Fruit fly (Drosophila melanogaster) whole organism, embryonic: Measurements from ENCODE around the gene CG14427.
A peak's percentile ranks its signal among the peaks of the same experiment; 100 is the strongest.

Experiments used
- Adf1 ChIP-seq: fragments of 200-800 bp; sonication (Bioruptor generic); IDR thresholded peaks from 2 replicates; pipeline ENCODE4 v1.3.6; 2022; ENCODE audit warnings: missing biosample characterization, missing genetic modification characterization
- Atf-2 ChIP-seq: fragments of 200-800 bp; sonication (Bioruptor generic); optimal IDR thresholded peaks from 2 replicates; lab custom pipeline; 2016; ENCODE audit warnings: missing biosample characterization, missing genetic modification characterization
- BEAF-32 ChIP-seq: fragments of 200-800 bp; sonication (Bioruptor generic); optimal IDR thresholded peaks from 3 replicates; lab custom pipeline; 2017; ENCODE audit warnings: missing biosample characterization, missing genetic modification characterization, mild to moderate bottlenecking, moderate library complexity, missing genetic modification reagents
- CG10979 ChIP-seq: fragments of 200-800 bp; sonication (Bioruptor generic); optimal IDR thresholded peaks from 2 replicates; lab custom pipeline; 2018; ENCODE audit warnings: missing biosample characterization, mild to moderate bottlenecking, missing genetic modification characterization, moderate library complexity
- CG11504 ChIP-seq: fragments of 200-800 bp; sonication (Bioruptor generic); optimal IDR thresholded peaks from 3 replicates; lab custom pipeline; 2019; ENCODE audit warnings: missing biosample characterization, mild to moderate bottlenecking, missing genetic modification characterization, moderate library complexity
- CG12104 ChIP-seq: fragments of 200-800 bp; sonication (Bioruptor generic); optimal IDR thresholded peaks from 3 replicates; lab custom pipeline; 2016; ENCODE audit warnings: missing biosample characterization, missing genetic modification characterization
- CG12219 ChIP-seq: fragments of 200-800 bp; sonication (Bioruptor generic); optimal IDR thresholded peaks from 3 replicates; lab custom pipeline; 2018; ENCODE audit warnings: missing biosample characterization, mild to moderate bottlenecking, missing genetic modification characterization
- CG14965 ChIP-seq: fragments of 200-800 bp; sonication (Bioruptor generic); optimal IDR thresholded peaks from 2 replicates; lab custom pipeline; 2016; ENCODE audit warnings: missing biosample characterization, missing genetic modification characterization, borderline replicate concordance
- CG1529 ChIP-seq: fragments of 200-800 bp; sonication (Bioruptor generic); optimal IDR thresholded peaks from 3 replicates; lab custom pipeline; 2018; ENCODE audit warnings: missing biosample characterization, missing genetic modification characterization
- CG16815 ChIP-seq: fragments of 200-800 bp; sonication (Bioruptor generic); optimal IDR thresholded peaks from 3 replicates; lab custom pipeline; 2017; ENCODE audit warnings: missing biosample characterization, mild to moderate bottlenecking, missing genetic modification characterization
- CG17385 ChIP-seq: fragments of 200-800 bp; sonication (Bioruptor generic); optimal IDR thresholded peaks from 3 replicates; lab custom pipeline; 2018; ENCODE audit warnings: missing biosample characterization, mild to moderate bottlenecking, missing genetic modification characterization
- CG17612 ChIP-seq: fragments of 200-800 bp; sonication (Bioruptor generic); IDR thresholded peaks from 2 replicates; pipeline ENCODE4 v1.3.6; 2022; ENCODE audit warnings: missing biosample characterization, missing genetic modification characterization
- CG17912 ChIP-seq: fragments of 200-800 bp; sonication (Bioruptor generic); optimal IDR thresholded peaks from 2 replicates; lab custom pipeline; 2018; ENCODE audit warnings: missing biosample characterization, mild to moderate bottlenecking, missing genetic modification characterization
- CG2889 ChIP-seq: fragments of 200-800 bp; sonication (Bioruptor generic); IDR thresholded peaks from 3 replicates; pipeline ENCODE4 v1.3.6; 2022; ENCODE audit warnings: missing biosample characterization, missing genetic modification characterization
- CG30020 ChIP-seq: fragments of 200-800 bp; optimal IDR thresholded peaks from 2 replicates; lab custom pipeline; 2019; ENCODE audit warnings: missing biosample characterization, mild to moderate bottlenecking, missing genetic modification characterization, moderate library complexity
- CG30431 ChIP-seq: fragments of 200-800 bp; sonication (Bioruptor generic); optimal IDR thresholded peaks from 2 replicates; lab custom pipeline; 2017; ENCODE audit warnings: missing biosample characterization, missing genetic modification characterization
- CG31441 ChIP-seq: fragments of 200-800 bp; sonication (Bioruptor generic); IDR thresholded peaks from 2 replicates; pipeline ENCODE4 v1.3.6; 2022; ENCODE audit warnings: missing biosample characterization, missing genetic modification characterization
- CG3163 ChIP-seq: fragments of 200-800 bp; sonication (Bioruptor generic); optimal IDR thresholded peaks from 3 replicates; lab custom pipeline; 2016; ENCODE audit warnings: missing biosample characterization, missing genetic modification characterization
- CG32772 ChIP-seq: fragments of 200-800 bp; sonication (Bioruptor generic); IDR thresholded peaks from 2 replicates; pipeline ENCODE4 v1.3.6; 2022; ENCODE audit warnings: missing biosample characterization, missing genetic modification characterization
- CG3281 ChIP-seq: fragments of 200-800 bp; sonication (Bioruptor generic); optimal IDR thresholded peaks from 3 replicates; lab custom pipeline; 2017; ENCODE audit warnings: missing biosample characterization, mild to moderate bottlenecking, missing genetic modification characterization
- CG3407 ChIP-seq: fragments of 200-800 bp; sonication (Bioruptor generic); optimal IDR thresholded peaks from 2 replicates; lab custom pipeline; 2018; ENCODE audit warnings: missing biosample characterization, mild to moderate bottlenecking, missing genetic modification characterization
- CG4328 ChIP-seq: fragments of 200-800 bp; sonication (Bioruptor generic); optimal IDR thresholded peaks from 3 replicates; lab custom pipeline; 2017; ENCODE audit warnings: missing biosample characterization, missing genetic modification reagents, missing genetic modification characterization
- CG4424 ChIP-seq: fragments of 200-800 bp; sonication (Bioruptor generic); optimal IDR thresholded peaks from 3 replicates; lab custom pipeline; 2016; ENCODE audit warnings: missing biosample characterization, missing genetic modification characterization
- CG4730 ChIP-seq: fragments of 200-800 bp; sonication (Bioruptor generic); IDR thresholded peaks from 2 replicates; pipeline ENCODE4 v1.3.6; 2022; ENCODE audit warnings: missing biosample characterization, missing genetic modification characterization
- CG6854 ChIP-seq: fragments of 200-800 bp; sonication (Bioruptor generic); optimal IDR thresholded peaks from 3 replicates; lab custom pipeline; 2017; ENCODE audit warnings: missing biosample characterization, mild to moderate bottlenecking, missing genetic modification characterization
- CG7372 ChIP-seq: fragments of 200-800 bp; sonication (Bioruptor generic); IDR thresholded peaks from 2 replicates; pipeline ENCODE4 v1.3.6; 2022; ENCODE audit warnings: missing biosample characterization, missing genetic modification characterization
- Dp ChIP-seq: fragments of 200-800 bp; sonication (Bioruptor generic); optimal IDR thresholded peaks from 2 replicates; lab custom pipeline; 2018; ENCODE audit warnings: missing biosample characterization, mild to moderate bottlenecking, missing genetic modification characterization, moderate library complexity
- Lhr ChIP-seq: fragments of 200-800 bp; sonication (Bioruptor generic); optimal IDR thresholded peaks from 3 replicates; lab custom pipeline; 2017; ENCODE audit warnings: mild to moderate bottlenecking, missing biosample characterization, missing genetic modification reagents, missing genetic modification characterization
- NC2β ChIP-seq: fragments of 200-800 bp; sonication (Bioruptor generic); optimal IDR thresholded peaks from 2 replicates; lab custom pipeline; 2016; ENCODE audit warnings: missing biosample characterization, missing genetic modification characterization
- PHDP ChIP-seq: fragments of 200-800 bp; sonication (Bioruptor generic); optimal IDR thresholded peaks from 3 replicates; lab custom pipeline; 2018; ENCODE audit warnings: missing biosample characterization, mild to moderate bottlenecking, missing genetic modification characterization, moderate library complexity
- Ssrp ChIP-seq: fragments of 200-800 bp; sonication (Bioruptor generic); optimal IDR thresholded peaks from 2 replicates; lab custom pipeline; 2018; ENCODE audit warnings: missing biosample characterization, mild to moderate bottlenecking, missing genetic modification characterization, moderate library complexity
- Vsx1 ChIP-seq: fragments of 200-800 bp; sonication (Bioruptor generic); optimal IDR thresholded peaks from 2 replicates; lab custom pipeline; 2017; ENCODE audit warnings: missing biosample characterization, mild to moderate bottlenecking, missing genetic modification characterization, missing genetic modification reagents
- abd-A ChIP-seq: fragments of 200-800 bp; sonication (Bioruptor generic); optimal IDR thresholded peaks from 3 replicates; lab custom pipeline; 2019; ENCODE audit warnings: missing biosample characterization, mild to moderate bottlenecking, missing genetic modification characterization, moderate library complexity
- bsh ChIP-seq, 2 experiments: fragments of 200-800 bp; sonication (Bioruptor generic); optimal IDR thresholded peaks; 2 replicates each; lab custom pipeline; 2017 to 2018; ENCODE audit warnings: mild to moderate bottlenecking in 2 of 2, missing biosample characterization in 2 of 2, missing genetic modification characterization in 2 of 2, moderate library complexity in 1 of 2
- chif ChIP-seq, 2 experiments: fragments of 200-800 bp; sonication (Bioruptor generic); optimal IDR thresholded peaks; 3 replicates each; lab custom pipeline; 2016; ENCODE audit warnings: missing biosample characterization in 2 of 2, missing genetic modification characterization in 2 of 2
- croc ChIP-seq: fragments of 200-800 bp; sonication (Bioruptor generic); conservative IDR thresholded peaks from 3 replicates; pipeline ENCODE4 v1.3.6; 2022; ENCODE audit warnings: missing biosample characterization, missing genetic modification characterization
- dpn ChIP-seq, 2 experiments: fragments of 200-800 bp; sonication (Bioruptor generic); optimal IDR thresholded peaks; 3 replicates each; lab custom pipeline; 2016; ENCODE audit warnings: missing biosample characterization in 2 of 2, missing genetic modification characterization in 2 of 2
- en ChIP-seq: fragments of 200-800 bp; sonication (Bioruptor generic); optimal IDR thresholded peaks from 2 replicates; lab custom pipeline; 2016; ENCODE audit warnings: missing biosample characterization, missing genetic modification characterization
- inv ChIP-seq: fragments of 200-800 bp; sonication (Bioruptor generic); IDR thresholded peaks from 2 replicates; pipeline ENCODE4 v1.3.6; 2022; ENCODE audit warnings: missing biosample characterization, missing genetic modification characterization; ENCODE audit not compliant: partially characterized antibody
- maf-S ChIP-seq: fragments of 200-800 bp; sonication (Bioruptor generic); optimal IDR thresholded peaks from 2 replicates; lab custom pipeline; 2016; ENCODE audit warnings: missing biosample characterization, missing genetic modification characterization
- nerfin-1 ChIP-seq: fragments of 200-800 bp; sonication (Bioruptor generic); optimal IDR thresholded peaks from 3 replicates; lab custom pipeline; 2019; ENCODE audit warnings: missing biosample characterization, mild to moderate bottlenecking, missing genetic modification characterization, moderate library complexity
- org-1 ChIP-seq: fragments of 200-800 bp; sonication (Bioruptor generic); optimal IDR thresholded peaks from 2 replicates; lab custom pipeline; 2017; ENCODE audit warnings: missing biosample characterization, missing genetic modification characterization
- pfk ChIP-seq: fragments of 200-800 bp; sonication (Bioruptor generic); optimal IDR thresholded peaks from 2 replicates; lab custom pipeline; 2018; ENCODE audit warnings: missing biosample characterization, mild to moderate bottlenecking, missing genetic modification characterization, moderate library complexity
- pros ChIP-seq: fragments of 200-800 bp; sonication (Bioruptor generic); optimal IDR thresholded peaks from 3 replicates; lab custom pipeline; 2019; ENCODE audit warnings: missing biosample characterization, mild to moderate bottlenecking, missing genetic modification characterization, moderate library complexity
- psq ChIP-seq: fragments of 200-800 bp; sonication (Bioruptor generic); optimal IDR thresholded peaks from 2 replicates; lab custom pipeline; 2017; ENCODE audit warnings: missing biosample characterization, missing genetic modification characterization
- run ChIP-seq: fragments of 200-800 bp; sonication (Bioruptor generic); optimal IDR thresholded peaks from 3 replicates; lab custom pipeline; 2018; ENCODE audit warnings: missing biosample characterization, mild to moderate bottlenecking, missing genetic modification characterization
- sqz ChIP-seq: fragments of 200-800 bp; sonication (Bioruptor generic); optimal IDR thresholded peaks from 3 replicates; lab custom pipeline; 2018; ENCODE audit warnings: missing biosample characterization, mild to moderate bottlenecking, missing genetic modification characterization
- twi ChIP-seq: fragments of 200-800 bp; optimal IDR thresholded peaks from 2 replicates; lab custom pipeline; 2019; ENCODE audit warnings: missing biosample characterization, mild to moderate bottlenecking, missing genetic modification characterization, moderate library complexity
- usp ChIP-seq: fragments of >200 bp; optimal IDR thresholded peaks from 2 replicates; lab custom pipeline; 2017; ENCODE audit warnings: missing biosample characterization, missing genetic modification characterization
- wek ChIP-seq: fragments of 200-800 bp; sonication (Bioruptor generic); optimal IDR thresholded peaks from 3 replicates; lab custom pipeline; 2018; ENCODE audit warnings: missing biosample characterization, mild to moderate bottlenecking, missing genetic modification characterization, moderate library complexity

CG14427 gene

dm6 chrX:7000444-7001134, 39.8 kb upstream of the CG14427 start (continued):
- TF ChIP-seq pfk (GFP tag; lab: Kevin White, UChicago) (peak; percentile 68), croc (GFP tag; lab: Robert Waterston, UW) (no peak), CG6854 (no peak), CG4328 (GFP tag; lab: Kevin White, UChicago) (no peak), twi (tag; lab: Kevin White, UChicago) (no peak), CG12104 (GFP tag; lab: Kevin White, UChicago) (no peak), CG16815 (GFP tag; lab: Kevin White, UChicago) (no peak), sqz (GFP tag; lab: Kevin White, UChicago) (no peak), nerfin-1 (tag; lab: Kevin White, UChicago) (peak; percentile 25), Dp (GFP tag; lab: Kevin White, UChicago) (no peak), Atf-2 (no peak), NC2β (GFP tag; lab: Kevin White, UChicago) (peak; percentile 43), bsh (GFP tag; optimal IDR thresholded peaks at IDR 0.05; lab: Kevin White, UChicago) (peak in 1 of 2 experiments; percentile 21), CG3407 (GFP tag; lab: Kevin White, UChicago) (no peak), CG30020 (no peak), CG11504 (tag; lab: Kevin White, UChicago) (peak; percentile 53), CG2889 (no peak), Vsx1 (GFP tag; lab: Kevin White, UChicago) (no peak), wek (no peak), Lhr (GFP tag; lab: Kevin White, UChicago) (no peak), run (tag; lab: Kevin White, UChicago) (no peak), CG32772 (GFP tag; lab: Robert Waterston, UW) (0 out of 2 replicates have a peak, but pooled peaks have one; percentile 15), pros (peak; percentile 89), maf-S (no peak), Ssrp (tag; lab: Kevin White, UChicago) (peak; percentile 45), CG3281 (peak; percentile 18), CG3163 (GFP tag; lab: Kevin White, UChicago) (no peak), inv (GFP tag; lab: Robert Waterston, UW) (no peak), en (GFP tag; lab: Kevin White, UChicago) (no peak), org-1 (no peak), CG10979 (tag; lab: Kevin White, UChicago) (no peak), BEAF-32 (no peak), Adf1 (no peak; the same call in 1 of the 2 replicates), CG4730 (no peak), CG14965 (GFP tag; lab: Kevin White, UChicago) (no peak), CG17612 (GFP tag; lab: Robert Waterston, UW) (no peak), psq (no peak), CG4424 (no peak), CG30431 (no peak), chif (GFP tag; optimal IDR thresholded peaks at IDR 0.05; lab: Kevin White, UChicago) (peak in 1 of 2 experiments; percentile 13), CG17912 (GFP tag; lab: Kevin White, UChicago) (no peak), abd-A (tag; lab: Kevin White, UChicago) (no peak), dpn (GFP tag; optimal IDR thresholded peaks at IDR 0.05; lab: Kevin White, UChicago) (no peak), CG31441 (GFP tag; lab: Robert Waterston, UW) (no peak), CG17385 (GFP tag; lab: Kevin White, UChicago) (no peak), CG7372 (GFP tag; lab: Robert Waterston, UW) (no peak), PHDP (tag; lab: Kevin White, UChicago) (no peak), CG12219 (GFP tag; lab: Kevin White, UChicago) (no peak), CG1529 (GFP tag; lab: Kevin White, UChicago) (no peak), usp (no peak)
